Fruit fly (Drosophila melanogaster) Kc167 (cell line): ENCODE data around the gene CG32537.

Experiments used
- Myc ChIP-seq: fragments of >200 bp; optimal IDR thresholded peaks from 2 replicates; lab custom pipeline; 2017; ENCODE audit warnings: missing external identifiers
- h ChIP-seq: fragments of >200 bp; optimal IDR thresholded peaks from 3 replicates; lab custom pipeline; 2018; ENCODE audit warnings: missing external identifiers
- insv ChIP-seq: fragments of >200 bp; optimal IDR thresholded peaks from 3 replicates; lab custom pipeline; 2018; ENCODE audit warnings: missing external identifiers
- psq ChIP-seq: fragments of >200 bp; optimal IDR thresholded peaks from 2 replicates; lab custom pipeline; 2017; ENCODE audit warnings: missing external identifiers

DNA sequence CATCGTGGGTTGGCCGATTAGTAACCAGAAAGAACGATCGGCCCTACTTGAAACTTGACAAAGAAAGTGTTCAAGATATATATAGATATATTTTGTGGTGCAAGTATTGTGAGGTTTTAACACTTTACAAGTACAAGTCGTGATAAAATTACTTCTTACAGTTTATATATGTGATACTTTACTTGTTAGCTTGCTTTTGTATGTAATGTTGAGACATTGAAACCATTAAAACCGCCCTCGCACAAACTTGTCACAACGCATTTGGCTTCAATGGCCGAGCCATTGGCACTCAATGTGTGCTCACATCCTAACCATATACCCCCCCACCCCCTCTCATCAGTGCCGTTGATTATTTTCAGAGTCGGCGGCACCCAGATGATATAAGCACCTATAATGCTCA, 18.6 kb upstream of the CG32537 start:
- TF ChIP-seq h (lab: Kevin White, UChicago) = no peak
- TF ChIP-seq psq (lab: Kevin White, UChicago) = no peak
- TF ChIP-seq Myc (lab: Kevin White, UChicago) = no peak
- TF ChIP-seq insv (lab: Kevin White, UChicago) = no peak
